Fruit fly (Drosophila melanogaster) S2 (cell line): Measurements from ENCODE around the gene mRpL23.

ENCODE experiments used
- CG8478 ChIP-seq: fragments of >200 bp; optimal IDR thresholded peaks from 2 replicates; lab custom pipeline; 2018
- CTCF ChIP-seq, 2 experiments: fragments of >200 bp; optimal IDR thresholded peaks; 2 replicates each; lab custom pipeline; 2018

dm6 chr3L:2388683-2389315, 15.3 kb upstream of the mRpL23 start, which contains the start of gene Mzt1:
- TF ChIP-seq CTCF (optimal IDR thresholded peaks at IDR 0.05; lab: Kevin White, UChicago): no peak
- TF ChIP-seq CG8478 (lab: Kevin White, UChicago): no peak
